Worm (Caenorhabditis elegans) whole organism, L2 larva: ENCODE data around the gene znf-782.
A peak's percentile ranks its signal among the peaks of the same experiment; 100 is the strongest.

Source experiments
- C34F6.9 ChIP-seq: fragments of 150-350 bp; optimal IDR thresholded peaks from 2 replicates; lab custom pipeline; 2014; ENCODE audit warnings: missing biosample characterization, missing genetic modification characterization
- F13H6.1 ChIP-seq: sonication (generic microtip); optimal IDR thresholded peaks from 2 replicates; lab custom pipeline; 2016; ENCODE audit warnings: missing genetic modification characterization, missing compliant biosample characterization
- R02D3.7 ChIP-seq: fragments of 150-350 bp; optimal IDR thresholded peaks from 2 replicates; lab custom pipeline; 2014; ENCODE audit warnings: missing biosample characterization, missing genetic modification characterization
- Y55F3AM.14 ChIP-seq: fragments of 200-800 bp; sonication (Bioruptor generic); optimal IDR thresholded peaks from 2 replicates; lab custom pipeline; 2018; ENCODE audit warnings: mild to moderate bottlenecking, missing genetic modification characterization, missing compliant biosample characterization
- ZK546.5 ChIP-seq: sonication (generic microtip); optimal IDR thresholded peaks from 2 replicates; lab custom pipeline; 2017; ENCODE audit warnings: missing biosample characterization, missing genetic modification characterization
- alr-1 ChIP-seq: fragments of 150-350 bp; optimal IDR thresholded peaks from 2 replicates; lab custom pipeline; 2014; ENCODE audit warnings: missing biosample characterization, missing genetic modification characterization
- aly-2 ChIP-seq: fragments of 150-350 bp; optimal IDR thresholded peaks from 2 replicates; lab custom pipeline; 2014; ENCODE audit warnings: missing biosample characterization, missing genetic modification characterization
- ama-1 ChIP-seq: fragments of 150-350 bp; optimal IDR thresholded peaks from 2 replicates; lab custom pipeline; 2018; ENCODE audit warnings: inconsistent platforms
- blmp-1 ChIP-seq: sonication (generic microtip); optimal IDR thresholded peaks from 2 replicates; lab custom pipeline; 2017; ENCODE audit warnings: missing genetic modification characterization, mild to moderate bottlenecking, missing compliant biosample characterization, antibody characterized with exemption, moderate library complexity; ENCODE audit not compliant: insufficient read depth
- ceh-16 ChIP-seq: fragments of 150-350 bp; optimal IDR thresholded peaks from 2 replicates; lab custom pipeline; 2014; ENCODE audit warnings: missing biosample characterization, missing genetic modification characterization
- ceh-82 ChIP-seq: fragments of 150-350 bp; optimal IDR thresholded peaks from 2 replicates; lab custom pipeline; 2014; ENCODE audit warnings: missing biosample characterization, missing genetic modification characterization
- crh-2 ChIP-seq: sonication (generic microtip); optimal IDR thresholded peaks from 2 replicates; lab custom pipeline; 2017; ENCODE audit warnings: missing biosample characterization, missing genetic modification characterization
- dmd-4 ChIP-seq: sonication (generic microtip); optimal IDR thresholded peaks from 2 replicates; lab custom pipeline; 2017; ENCODE audit warnings: missing biosample characterization, missing genetic modification characterization
- egl-27 ChIP-seq: sonication (generic microtip); optimal IDR thresholded peaks from 3 replicates; lab custom pipeline; 2017; ENCODE audit warnings: missing biosample characterization, missing genetic modification reagents, missing genetic modification characterization
- elt-1 ChIP-seq: fragments of 150-350 bp; optimal IDR thresholded peaks from 2 replicates; lab custom pipeline; 2014; ENCODE audit warnings: missing biosample characterization, missing genetic modification characterization
- elt-3 ChIP-seq: sonication (generic microtip); optimal IDR thresholded peaks from 2 replicates; lab custom pipeline; 2017; ENCODE audit warnings: missing biosample characterization, missing genetic modification characterization
- fos-1 ChIP-seq: fragments of 150-350 bp; optimal IDR thresholded peaks from 2 replicates; lab custom pipeline; 2014; ENCODE audit warnings: missing biosample characterization, missing genetic modification characterization
- gmeb-1 ChIP-seq: fragments of 150-350 bp; optimal IDR thresholded peaks from 2 replicates; lab custom pipeline; 2014; ENCODE audit warnings: missing biosample characterization, missing genetic modification characterization
- lin-11 ChIP-seq: fragments of 150-350 bp; sonication (generic microtip); optimal IDR thresholded peaks from 2 replicates; lab custom pipeline; 2014; ENCODE audit warnings: missing biosample characterization, missing genetic modification characterization, inconsistent platforms, mixed read lengths
- lin-13 ChIP-seq: fragments of 150-350 bp; optimal IDR thresholded peaks from 2 replicates; lab custom pipeline; 2014; ENCODE audit warnings: missing biosample characterization, missing genetic modification reagents, missing genetic modification characterization
- lin-39 ChIP-seq: fragments of 150-350 bp; optimal IDR thresholded peaks from 2 replicates; lab custom pipeline; 2014; ENCODE audit warnings: missing biosample characterization, missing genetic modification reagents, missing genetic modification characterization
- lsy-2 ChIP-seq, 2 experiments: fragments of 150-350 bp in 1 of 2; sonication (generic microtip) in 1 of 2; optimal IDR thresholded peaks; 2 replicates each; lab custom pipeline; 2014 to 2017; ENCODE audit warnings: missing biosample characterization in 2 of 2, missing genetic modification characterization in 2 of 2
- mab-5 ChIP-seq: fragments of 150-350 bp; optimal IDR thresholded peaks from 2 replicates; lab custom pipeline; 2014; ENCODE audit warnings: missing biosample characterization, missing genetic modification characterization
- mbf-1 ChIP-seq: sonication (generic microtip); optimal IDR thresholded peaks from 2 replicates; lab custom pipeline; 2017; ENCODE audit warnings: missing biosample characterization, missing genetic modification characterization
- mdl-1 ChIP-seq, 2 experiments: fragments of 150-350 bp in 1 of 2; sonication (generic microtip) in 1 of 2; optimal IDR thresholded peaks; 2 replicates each; lab custom pipeline; 2017; ENCODE audit warnings: missing biosample characterization in 2 of 2, missing genetic modification characterization in 2 of 2
- nhr-10 ChIP-seq: sonication (generic microtip); optimal IDR thresholded peaks from 2 replicates; lab custom pipeline; 2017; ENCODE audit warnings: missing biosample characterization, missing genetic modification characterization
- nhr-11 ChIP-seq: fragments of 150-350 bp; optimal IDR thresholded peaks from 2 replicates; lab custom pipeline; 2014; ENCODE audit warnings: missing biosample characterization, missing genetic modification characterization
- nhr-12 ChIP-seq: fragments of 150-350 bp; optimal IDR thresholded peaks from 2 replicates; lab custom pipeline; 2014; ENCODE audit warnings: missing biosample characterization, missing genetic modification characterization
- nhr-129 ChIP-seq: fragments of 150-350 bp; optimal IDR thresholded peaks from 2 replicates; lab custom pipeline; 2014; ENCODE audit warnings: missing biosample characterization, missing genetic modification characterization
- nhr-21 ChIP-seq: fragments of 150-350 bp; optimal IDR thresholded peaks from 2 replicates; lab custom pipeline; 2014; ENCODE audit warnings: missing biosample characterization, missing genetic modification characterization
- nhr-23 ChIP-seq: fragments of 150-350 bp; optimal IDR thresholded peaks from 2 replicates; lab custom pipeline; 2014; ENCODE audit warnings: missing biosample characterization, missing genetic modification reagents, missing genetic modification characterization
- nhr-237 ChIP-seq: fragments of 150-350 bp; optimal IDR thresholded peaks from 2 replicates; lab custom pipeline; 2014; ENCODE audit warnings: missing biosample characterization, missing genetic modification characterization
- nhr-25 ChIP-seq: fragments of 150-350 bp; sonication (generic microtip); optimal IDR thresholded peaks from 3 replicates; lab custom pipeline; 2014; ENCODE audit warnings: missing biosample characterization, missing genetic modification characterization
- nhr-77 ChIP-seq: fragments of 150-350 bp; optimal IDR thresholded peaks from 2 replicates; lab custom pipeline; 2014; ENCODE audit warnings: missing biosample characterization, missing genetic modification characterization
- peb-1 ChIP-seq: fragments of 150-350 bp; optimal IDR thresholded peaks from 2 replicates; lab custom pipeline; 2014; ENCODE audit warnings: missing biosample characterization, missing genetic modification characterization
- sem-4 ChIP-seq: fragments of 150-350 bp; optimal IDR thresholded peaks from 2 replicates; lab custom pipeline; 2014; ENCODE audit warnings: missing biosample characterization, missing genetic modification reagents, missing genetic modification characterization
- skn-1 ChIP-seq: sonication (generic microtip); optimal IDR thresholded peaks from 2 replicates; lab custom pipeline; 2017; ENCODE audit warnings: missing biosample characterization, missing genetic modification characterization
- sma-3 ChIP-seq: sonication (generic microtip); optimal IDR thresholded peaks from 2 replicates; lab custom pipeline; 2016; ENCODE audit warnings: missing genetic modification reagents, missing genetic modification characterization, missing compliant biosample characterization
- sma-9 ChIP-seq, 2 experiments: fragments of 150-350 bp in 1 of 2; sonication (generic microtip) in 1 of 2; optimal IDR thresholded peaks; 2 replicates each; lab custom pipeline; 2014 to 2016; ENCODE audit warnings: missing genetic modification characterization in 2 of 2, mild to moderate bottlenecking in 1 of 2, missing biosample characterization in 1 of 2, missing compliant biosample characterization in 1 of 2, missing genetic modification reagents in 1 of 2, moderate library complexity in 1 of 2
- snpc-4 ChIP-seq: fragments of 150-350 bp; optimal IDR thresholded peaks from 2 replicates; lab custom pipeline; 2014; ENCODE audit warnings: missing biosample characterization, missing genetic modification characterization
- unc-39 ChIP-seq: fragments of 150-350 bp; optimal IDR thresholded peaks from 2 replicates; lab custom pipeline; 2014; ENCODE audit warnings: missing biosample characterization, missing genetic modification characterization
- unc-55 ChIP-seq: fragments of 150-350 bp; sonication (generic microtip); optimal IDR thresholded peaks from 3 replicates; lab custom pipeline; 2014; ENCODE audit warnings: missing biosample characterization, missing genetic modification reagents, missing genetic modification characterization
- unc-62 ChIP-seq: fragments of 150-350 bp; optimal IDR thresholded peaks from 2 replicates; lab custom pipeline; 2014; ENCODE audit warnings: missing biosample characterization, missing genetic modification reagents, missing genetic modification characterization
- zag-1 ChIP-seq: fragments of 150-350 bp; optimal IDR thresholded peaks from 2 replicates; lab custom pipeline; 2014; ENCODE audit warnings: missing biosample characterization, missing genetic modification characterization
- ztf-1 ChIP-seq: fragments of 200-800 bp; sonication (Bioruptor generic); conservative IDR thresholded peaks from 2 replicates; pipeline ENCODE4 v1.3.6; 2022; ENCODE audit warnings: missing genetic modification characterization, missing compliant biosample characterization
- ztf-11 ChIP-seq: sonication (generic microtip); optimal IDR thresholded peaks from 2 replicates; lab custom pipeline; 2017; ENCODE audit warnings: missing biosample characterization, missing genetic modification characterization
- ztf-4 ChIP-seq: fragments of 150-350 bp; optimal IDR thresholded peaks from 2 replicates; lab custom pipeline; 2014; ENCODE audit warnings: missing biosample characterization, missing genetic modification characterization

znf-782 gene

DNA sequence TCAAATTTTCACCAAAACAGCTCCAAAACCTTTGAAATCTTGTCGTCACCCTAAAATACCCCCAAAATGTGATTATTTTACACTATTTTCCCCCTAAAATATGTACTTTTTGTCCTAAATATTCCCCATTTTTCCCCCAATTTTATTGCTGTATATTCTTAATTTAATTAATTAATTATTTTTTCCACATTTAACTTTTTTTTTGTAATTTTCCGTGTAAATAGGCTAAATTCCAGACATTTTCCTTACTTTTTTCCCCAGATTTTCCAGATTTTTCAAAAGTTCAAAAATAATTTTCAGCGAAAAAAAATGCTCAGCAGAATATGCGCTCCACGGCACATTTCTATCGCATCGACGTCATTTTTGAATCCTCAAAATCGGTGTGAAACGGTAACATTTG, 29.8 kb upstream of the znf-782 start, which contains the start of gene cox-18:
TSS of gene cox-18 (plus strand) at position 301 of the 400 bp plus-strand sequence.
- TF ChIP-seq ztf-4 (no peak), peb-1 (no peak), Y55F3AM.14 (GFP tag; lab: Kevin White, UChicago) (no peak), R02D3.7 (tag; lab: Kevin White, UChicago) (no peak), mbf-1 (tag; lab: Kevin White, UChicago) (no peak), zag-1 (no peak)

DNA sequence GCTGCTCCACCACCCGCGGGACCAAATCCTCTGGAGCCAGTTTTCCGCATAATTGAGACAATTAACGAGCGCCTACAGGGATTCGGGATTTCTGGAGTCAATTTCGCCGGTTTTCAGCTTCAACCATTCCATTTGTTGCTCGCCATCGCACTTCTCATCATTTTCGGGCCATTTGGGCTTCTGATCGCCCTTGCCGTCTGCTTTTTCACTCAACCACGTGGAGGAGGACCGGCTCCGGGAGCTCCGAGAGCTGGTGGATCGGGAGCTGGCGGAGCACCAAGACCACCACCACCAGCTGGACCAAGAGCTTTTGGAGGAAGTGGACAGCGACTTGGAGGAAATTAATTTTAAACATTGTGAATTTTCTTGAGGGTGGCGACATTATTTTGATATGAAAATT, 28.8 kb upstream of the znf-782 start:
- TF ChIP-seq blmp-1 (tag; lab: Kevin White, UChicago) = no peak
- no peak for TF ChIP-seq lin-13 (GFP tag; lab: Kevin White, UChicago)
- TF ChIP-seq peb-1 = no peak
- no peak for TF ChIP-seq ZK546.5
- no peak for TF ChIP-seq mdl-1 (tag; optimal IDR thresholded peaks at IDR 0.05; lab: Kevin White, UChicago)
- TF ChIP-seq ceh-16 (tag; lab: Kevin White, UChicago) = no peak
- TF ChIP-seq aly-2 (tag; lab: Kevin White, UChicago) = no peak
- TF ChIP-seq, all 48 proteins: peak for 0

DNA sequence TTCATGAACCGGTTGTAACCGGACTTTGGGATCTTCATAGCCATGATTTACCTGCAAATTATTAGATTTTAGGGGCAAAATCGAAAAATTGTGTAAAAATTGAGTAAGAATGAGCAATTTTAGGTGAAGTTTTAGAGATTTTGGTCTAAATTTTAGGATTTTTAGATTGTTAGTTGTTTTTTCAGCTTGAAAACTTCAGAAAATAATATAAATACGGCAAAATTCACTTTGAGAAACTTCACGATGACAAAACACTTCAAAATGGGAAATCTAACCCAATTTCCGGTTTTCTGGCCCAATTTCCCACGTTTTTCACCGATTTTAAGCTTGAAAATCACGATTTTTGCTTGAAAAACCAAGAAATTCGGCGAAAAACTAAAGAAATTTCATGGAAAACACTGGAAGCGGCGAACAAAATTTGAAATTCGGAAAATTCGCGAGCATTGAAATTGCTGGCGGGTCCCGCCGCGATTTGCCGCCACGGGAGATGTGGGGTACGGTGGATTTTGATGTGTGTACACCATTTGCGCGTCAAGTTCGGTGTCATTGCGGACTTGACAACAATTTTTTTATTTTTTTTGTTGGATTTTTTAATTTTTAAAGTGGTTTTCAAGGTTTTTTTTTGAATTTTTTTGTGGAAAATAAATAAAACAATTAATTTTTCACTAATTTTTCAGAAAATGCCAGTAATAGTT, 26.7 kb upstream of the znf-782 start, which contains the start of the genes cct-8 and Y55F3AR.2:
TSS of gene cct-8 (minus strand) at position 51 of the 695 bp plus-strand sequence.
TSS of gene Y55F3AR.2 (plus strand) at position 672 of the 695 bp plus-strand sequence.
- TF ChIP-seq ceh-16 (tag; lab: Kevin White, UChicago) = peak; percentile 79
- peak; percentile 77 for TF ChIP-seq skn-1 (tag; lab: Kevin White, UChicago)
- no peak for TF ChIP-seq alr-1 (tag; lab: Kevin White, UChicago)
- TF ChIP-seq mdl-1 (tag; optimal IDR thresholded peaks at IDR 0.05; lab: Kevin White, UChicago) = peak; percentile 3 to 78
- TF ChIP-seq snpc-4 = peak; percentile 81
- peak; percentile 98 for TF ChIP-seq nhr-25
- TF ChIP-seq ztf-11 (tag; lab: Kevin White, UChicago) = peak; percentile 80
- TF ChIP-seq gmeb-1 (tag; lab: Kevin White, UChicago) = peak; percentile 97
- peak; percentile 49 for TF ChIP-seq nhr-12 (tag; lab: Kevin White, UChicago)
- TF ChIP-seq mab-5 (tag; lab: Kevin White, UChicago) = peak; percentile 97
- peak; percentile 87 for TF ChIP-seq ceh-82 (tag; lab: Kevin White, UChicago)
- peak; percentile 92 for TF ChIP-seq egl-27 (tag; lab: Kevin White, UChicago)
- peak; percentile 89 for TF ChIP-seq R02D3.7 (tag; lab: Kevin White, UChicago)
- no peak for TF ChIP-seq nhr-23 (tag; lab: Kevin White, UChicago)
- peak; percentile 93 for TF ChIP-seq C34F6.9 (tag; lab: Kevin White, UChicago)
- TF ChIP-seq elt-1 = no peak
- peak; percentile 97 for TF ChIP-seq F13H6.1
- TF ChIP-seq mbf-1 (tag; lab: Kevin White, UChicago) = peak; percentile 39
- TF ChIP-seq nhr-10 = peak; percentile 92
- peak; percentile 96 for TF ChIP-seq ztf-4
- peak; percentile 100 for TF ChIP-seq lsy-2 (tag; optimal IDR thresholded peaks at IDR 0.05; lab: Kevin White, UChicago)
- peak; percentile 69 for TF ChIP-seq unc-62 (GFP tag; lab: Kevin White, UChicago)
- TF ChIP-seq nhr-237 (tag; lab: Kevin White, UChicago) = peak; percentile 82
- peak; percentile 99 for TF ChIP-seq unc-55 (GFP tag; lab: Kevin White, UChicago)
- peak; percentile 98 for TF ChIP-seq sma-3 (GFP tag; lab: Kevin White, UChicago)
- peak; percentile 95 for TF ChIP-seq sem-4 (tag; lab: Kevin White, UChicago)
- TF ChIP-seq nhr-129 (tag; lab: Kevin White, UChicago) = peak; percentile 87
- 0 out of 2 replicates have a peak, but pooled peaks have one; percentile 96 for TF ChIP-seq ztf-1
- TF ChIP-seq Y55F3AM.14 (GFP tag; lab: Kevin White, UChicago) = peak; percentile 96
- TF ChIP-seq crh-2 (tag; lab: Kevin White, UChicago) = peak; percentile 98
- TF ChIP-seq zag-1 = peak; percentile 74
- no peak for TF ChIP-seq elt-3 (tag; lab: Kevin White, UChicago)
- TF ChIP-seq unc-39 = no peak
- TF ChIP-seq peb-1 = no peak
- TF ChIP-seq blmp-1 (tag; lab: Kevin White, UChicago) = peak; percentile 45
- peak; percentile 81 for TF ChIP-seq ZK546.5
- TF ChIP-seq aly-2 (tag; lab: Kevin White, UChicago) = peak; percentile 51
- no peak for TF ChIP-seq nhr-11 (tag; lab: Kevin White, UChicago)
- TF ChIP-seq sma-9 (GFP tag; optimal IDR thresholded peaks at IDR 0.05; lab: Kevin White, UChicago) = peak; percentile 96
- no peak for TF ChIP-seq sma-9 (tag; optimal IDR thresholded peaks at IDR 0.05; lab: Kevin White, UChicago)
- peak; percentile 85 for TF ChIP-seq fos-1 (tag; lab: Kevin White, UChicago)
- TF ChIP-seq ama-1 = peak; percentile 66
- TF ChIP-seq lin-13 (GFP tag; lab: Kevin White, UChicago) = peak; percentile 97
- peak; percentile 97 for TF ChIP-seq nhr-21 (tag; lab: Kevin White, UChicago)
- TF ChIP-seq nhr-77 (tag; lab: Kevin White, UChicago) = peak; percentile 65
- TF ChIP-seq dmd-4 (tag; lab: Kevin White, UChicago) = peak; percentile 74
- peak; percentile 99 for TF ChIP-seq lin-11
- peak; percentile 10 for TF ChIP-seq lin-39 (tag; lab: Kevin White, UChicago)
